Worm (Caenorhabditis elegans) whole organism, midembryonic: ENCODE measurements around the gene D2085.7.

ENCODE experiments used
- T22C8.4 ChIP-seq: fragments of 200-800 bp; sonication (Bioruptor generic); IDR thresholded peaks from 2 replicates; pipeline ENCODE4 v1.3.6; 2022; ENCODE audit warnings: missing genetic modification characterization, missing compliant biosample characterization
- cog-1 ChIP-seq: sonication (generic microtip); optimal IDR thresholded peaks from 2 replicates; lab custom pipeline; 2016; ENCODE audit warnings: missing genetic modification characterization, missing compliant biosample characterization
- flt-1 ChIP-seq: fragments of 200-800 bp; sonication (Bioruptor generic); IDR thresholded peaks from 2 replicates; pipeline ENCODE4 v1.3.6; 2022; ENCODE audit warnings: missing genetic modification characterization, missing compliant biosample characterization
- klf-2 ChIP-seq: fragments of 200-800 bp; sonication (Bioruptor generic); conservative IDR thresholded peaks from 2 replicates; pipeline ENCODE4 v1.3.6; 2022; ENCODE audit warnings: missing genetic modification reagents, missing genetic modification characterization, missing compliant biosample characterization
- ztf-23 ChIP-seq: fragments of 200-800 bp; sonication (Bioruptor generic); IDR thresholded peaks from 2 replicates; pipeline ENCODE4 v1.3.6; 2022; ENCODE audit warnings: missing genetic modification reagents, missing genetic modification characterization, missing compliant biosample characterization
- ztf-29 ChIP-seq: fragments of 200-800 bp; sonication (Bioruptor generic); IDR thresholded peaks from 2 replicates; pipeline ENCODE4 v1.3.6; 2022; ENCODE audit warnings: missing genetic modification reagents, missing genetic modification characterization, missing compliant biosample characterization

ce11 chrII:8600165-8600564 is 41.0 kb upstream of the D2085.7 start, which contains the start of gene pigg-1:
- no peak for TF ChIP-seq flt-1
- no peak for TF ChIP-seq cog-1 (tag; lab: Kevin White, UChicago)
- TF ChIP-seq T22C8.4 (GFP tag; lab: Robert Waterston, UW) = no peak
- TF ChIP-seq ztf-29 = no peak
- TF ChIP-seq ztf-23 (GFP tag; lab: Robert Waterston, UW) = no peak
- TF ChIP-seq klf-2 (GFP tag; lab: Robert Waterston, UW) = no peak
